Worm (Caenorhabditis elegans) whole organism, L1 larva: Measurements from ENCODE around the gene rps-14.

Experiments used
- C04F5.9 ChIP-seq: sonication (generic microtip); optimal IDR thresholded peaks from 2 replicates; lab custom pipeline; 2016; ENCODE audit warnings: missing genetic modification characterization, missing compliant biosample characterization
- Y116A8C.19 ChIP-seq: sonication (generic microtip); optimal IDR thresholded peaks from 2 replicates; lab custom pipeline; 2016; ENCODE audit warnings: missing compliant biosample characterization, missing genetic modification characterization, borderline replicate concordance
- blmp-1 ChIP-seq: fragments of 150-350 bp; optimal IDR thresholded peaks from 2 replicates; lab custom pipeline; 2014; ENCODE audit warnings: missing biosample characterization, missing genetic modification characterization
- ceh-63 ChIP-seq: fragments of 200-800 bp; sonication (Bioruptor generic); optimal IDR thresholded peaks from 2 replicates; lab custom pipeline; 2018; ENCODE audit warnings: mild to moderate bottlenecking, missing genetic modification characterization, missing compliant biosample characterization
- ceh-8 ChIP-seq: fragments of 200-800 bp; sonication (Bioruptor generic); optimal IDR thresholded peaks from 2 replicates; lab custom pipeline; 2018; ENCODE audit warnings: mild to moderate bottlenecking, missing genetic modification characterization, moderate library complexity, missing compliant biosample characterization
- ceh-82 ChIP-seq, 3 experiments: fragments of 150-350 bp in 1 of 3; sonication (generic microtip) in 2 of 3; optimal IDR thresholded peaks; 2 replicates each; lab custom pipeline; 2014 to 2017; ENCODE audit warnings: missing biosample characterization in 3 of 3, missing genetic modification characterization in 3 of 3
- ceh-88 ChIP-seq: fragments of 200-800 bp; sonication (Bioruptor generic); IDR thresholded peaks from 2 replicates; pipeline ENCODE4 v1.3.6; 2022; ENCODE audit warnings: missing genetic modification characterization, missing compliant biosample characterization
- ceh-90 ChIP-seq: sonication (generic microtip); optimal IDR thresholded peaks from 2 replicates; lab custom pipeline; 2016; ENCODE audit warnings: missing genetic modification characterization, missing compliant biosample characterization
- dsc-1 ChIP-seq: sonication (generic microtip); optimal IDR thresholded peaks from 2 replicates; lab custom pipeline; 2016; ENCODE audit warnings: mild to moderate bottlenecking, missing genetic modification characterization, missing compliant biosample characterization
- efl-1 ChIP-seq, 4 experiments: fragments of 150-350 bp; optimal IDR thresholded peaks in 3 of 4; peaks in 1 of 4; 1 replicate in 1 of 4; 2 replicates in 3 of 4; lab custom pipeline; 2014; ENCODE audit warnings: missing biosample characterization in 2 of 4, missing genetic modification characterization in 2 of 4, missing genetic modification reagents in 2 of 4
- elt-2 ChIP-seq: sonication (generic microtip); optimal IDR thresholded peaks from 2 replicates; lab custom pipeline; 2016; ENCODE audit warnings: missing genetic modification characterization, mild to moderate bottlenecking, inconsistent platforms, missing compliant biosample characterization, missing genetic modification reagents
- elt-3 ChIP-seq, 6 experiments: fragments of 150-350 bp in 1 of 6; sonication (generic microtip); optimal IDR thresholded peaks; 2 replicates each; lab custom pipeline; 2017 to 2018; ENCODE audit warnings: missing biosample characterization in 6 of 6, missing genetic modification characterization in 6 of 6, inconsistent platforms in 1 of 6
- hlh-17 ChIP-seq: fragments of 200-800 bp; sonication (Bioruptor generic); optimal IDR thresholded peaks from 2 replicates; lab custom pipeline; 2018; ENCODE audit warnings: missing genetic modification characterization, mild to moderate bottlenecking, missing compliant biosample characterization, moderate library complexity, borderline replicate concordance
- irx-1 ChIP-seq: sonication (generic microtip); optimal IDR thresholded peaks from 2 replicates; lab custom pipeline; 2016; ENCODE audit warnings: missing genetic modification characterization, missing compliant biosample characterization
- isw-1 ChIP-seq: fragments of 200-800 bp; sonication (Bioruptor generic); IDR thresholded peaks from 2 replicates; pipeline ENCODE4 v1.3.6; 2022; ENCODE audit warnings: missing genetic modification characterization, missing compliant biosample characterization
- jun-1 ChIP-seq: fragments of 150-350 bp; optimal IDR thresholded peaks from 2 replicates; lab custom pipeline; 2014; ENCODE audit warnings: missing biosample characterization, missing genetic modification reagents, missing genetic modification characterization
- lin-14 ChIP-seq: fragments of 200-800 bp; sonication (Bioruptor generic); optimal IDR thresholded peaks from 2 replicates; lab custom pipeline; 2018; ENCODE audit warnings: mild to moderate bottlenecking, missing genetic modification characterization, moderate library complexity, missing compliant biosample characterization
- lin-35 ChIP-seq, 2 experiments: fragments of 150-350 bp; optimal IDR thresholded peaks; 2 replicates each; lab custom pipeline; 2014; ENCODE audit warnings: missing biosample characterization in 2 of 2, missing genetic modification characterization in 2 of 2, missing genetic modification reagents in 2 of 2
- lin-39 ChIP-seq: fragments of 150-350 bp; optimal IDR thresholded peaks from 2 replicates; lab custom pipeline; 2014; ENCODE audit warnings: missing biosample characterization, missing genetic modification reagents, missing genetic modification characterization
- lsy-2 ChIP-seq, 2 experiments: fragments of 150-350 bp; optimal IDR thresholded peaks; 2 replicates each; lab custom pipeline; 2014; ENCODE audit warnings: missing biosample characterization in 2 of 2, missing genetic modification characterization in 2 of 2
- mab-9 ChIP-seq: fragments of 200-800 bp; sonication (Bioruptor generic); IDR thresholded peaks from 2 replicates; pipeline ENCODE4 v1.3.6; 2022; ENCODE audit warnings: missing genetic modification reagents, missing genetic modification characterization, missing compliant biosample characterization
- nhr-12 ChIP-seq: sonication (generic microtip); optimal IDR thresholded peaks from 2 replicates; lab custom pipeline; 2017; ENCODE audit warnings: missing biosample characterization, missing genetic modification characterization
- nhr-20 ChIP-seq: sonication (generic microtip); optimal IDR thresholded peaks from 2 replicates; lab custom pipeline; 2016; ENCODE audit warnings: mild to moderate bottlenecking, missing genetic modification characterization, missing compliant biosample characterization
- nhr-237 ChIP-seq: fragments of 150-350 bp; optimal IDR thresholded peaks from 2 replicates; lab custom pipeline; 2014; ENCODE audit warnings: missing biosample characterization, missing genetic modification characterization
- nhr-47 ChIP-seq: sonication (generic microtip); optimal IDR thresholded peaks from 2 replicates; lab custom pipeline; 2016; ENCODE audit warnings: mild to moderate bottlenecking, missing genetic modification characterization, moderate library complexity, missing compliant biosample characterization
- nhr-71 ChIP-seq: sonication (generic microtip); optimal IDR thresholded peaks from 2 replicates; lab custom pipeline; 2016; ENCODE audit warnings: mild to moderate bottlenecking, missing genetic modification characterization, moderate library complexity, missing compliant biosample characterization
- nhr-76 ChIP-seq: sonication (generic microtip); optimal IDR thresholded peaks from 2 replicates; lab custom pipeline; 2017; ENCODE audit warnings: missing biosample characterization, missing genetic modification characterization
- nhr-85 ChIP-seq: sonication (generic microtip); peaks from one replicate; lab custom pipeline; 2016; ENCODE audit warnings: missing genetic modification characterization, inconsistent platforms, missing compliant biosample characterization
- nhr-90 ChIP-seq: sonication (generic microtip); optimal IDR thresholded peaks from 2 replicates; lab custom pipeline; 2016; ENCODE audit warnings: mild to moderate bottlenecking, missing genetic modification characterization, missing compliant biosample characterization; ENCODE audit not compliant: poor library complexity
- pag-3 ChIP-seq: sonication (generic microtip); optimal IDR thresholded peaks from 2 replicates; lab custom pipeline; 2017; ENCODE audit warnings: missing genetic modification characterization, mild to moderate bottlenecking, missing compliant biosample characterization, antibody characterized with exemption, borderline replicate concordance; ENCODE audit not compliant: insufficient read depth
- rnt-1 ChIP-seq: sonication (generic microtip); optimal IDR thresholded peaks from 2 replicates; lab custom pipeline; 2016; ENCODE audit warnings: mild to moderate bottlenecking, missing genetic modification characterization, moderate library complexity, missing compliant biosample characterization
- snpc-4 ChIP-seq: fragments of 150-350 bp; optimal IDR thresholded peaks from 2 replicates; lab custom pipeline; 2014; ENCODE audit warnings: missing biosample characterization, missing genetic modification characterization
- snu-23 ChIP-seq: sonication (generic microtip); optimal IDR thresholded peaks from 2 replicates; lab custom pipeline; 2016; ENCODE audit warnings: missing genetic modification characterization, missing compliant biosample characterization
- tbx-2 ChIP-seq: sonication (generic microtip); optimal IDR thresholded peaks from 2 replicates; lab custom pipeline; 2016; ENCODE audit warnings: missing genetic modification characterization, missing compliant biosample characterization
- tlp-1 ChIP-seq: fragments of 150-350 bp; optimal IDR thresholded peaks from 2 replicates; lab custom pipeline; 2014; ENCODE audit warnings: missing biosample characterization, missing genetic modification characterization
- unc-130 ChIP-seq: fragments of 150-350 bp; optimal IDR thresholded peaks from 2 replicates; lab custom pipeline; 2017; ENCODE audit warnings: missing biosample characterization, missing genetic modification characterization, inconsistent platforms
- unc-62 ChIP-seq: fragments of 150-350 bp; optimal IDR thresholded peaks from 2 replicates; lab custom pipeline; 2014; ENCODE audit warnings: missing biosample characterization, missing genetic modification reagents, missing genetic modification characterization
- unc-98 ChIP-seq: fragments of 200-800 bp; sonication (Bioruptor generic); IDR thresholded peaks from 2 replicates; pipeline ENCODE4 v1.3.6; 2022; ENCODE audit warnings: missing genetic modification characterization, missing compliant biosample characterization
- vab-15 ChIP-seq: sonication (generic microtip); optimal IDR thresholded peaks from 2 replicates; lab custom pipeline; 2017; ENCODE audit warnings: missing genotype, mild to moderate bottlenecking, missing genetic modification characterization, missing compliant biosample characterization
- ztf-4 ChIP-seq: fragments of 150-350 bp; optimal IDR thresholded peaks from 2 replicates; lab custom pipeline; 2014; ENCODE audit warnings: missing biosample characterization, missing genetic modification characterization

Gene rps-14

ce11 chrIII:7201378-7202256, 22.2 kb upstream of the rps-14 start, which contains the start of gene dpy-31 (continued):
- TF ChIP-seq jun-1 (tag; lab: Kevin White, UChicago) (no peak), nhr-90 (no peak), nhr-12 (no peak), elt-2 (no peak), elt-3 (tag; optimal IDR thresholded peaks at IDR 0.05; lab: Kevin White, UChicago) (peak in 3 of 6 experiments; percentile 10 to 79 (median 21)), ceh-88 (GFP tag; lab: Robert Waterston, UW) (no peak), hlh-17 (GFP tag; lab: Kevin White, UChicago) (no peak), lsy-2 (tag; optimal IDR thresholded peaks at IDR 0.05; lab: Kevin White, UChicago) (peak; percentile 8 to 57), nhr-47 (tag; lab: Kevin White, UChicago) (no peak), tbx-2 (tag; lab: Kevin White, UChicago) (peak; percentile 19), unc-98 (GFP tag; lab: Robert Waterston, UW) (no peak), nhr-76 (tag; lab: Kevin White, UChicago) (no peak), tlp-1 (no peak), dsc-1 (tag; lab: Kevin White, UChicago) (no peak), ceh-63 (no peak), lin-14 (GFP tag; lab: Kevin White, UChicago) (peak; percentile 58), unc-130 (tag; lab: Kevin White, UChicago) (no peak), lin-39 (tag; lab: Kevin White, UChicago) (no peak), ceh-90 (tag; lab: Kevin White, UChicago) (no peak), snpc-4 (tag; lab: Kevin White, UChicago) (no peak), ztf-4 (tag; lab: Kevin White, UChicago) (no peak), isw-1 (GFP tag; lab: Robert Waterston, UW) (no peak), efl-1 (optimal IDR thresholded peaks at IDR 0.05; lab: Kevin White, UChicago) (no peak), efl-1 (GFP tag; optimal IDR thresholded peaks at IDR 0.05 in 1 of 2; lab: Kevin White, UChicago) (peak in 1 of 2 experiments; percentile 42), nhr-20 (peak; percentile 35), pag-3 (tag; lab: Kevin White, UChicago) (no peak), Y116A8C.19 (tag; lab: Kevin White, UChicago) (no peak), blmp-1 (tag; lab: Kevin White, UChicago) (peak; percentile 98), rnt-1 (tag; lab: Kevin White, UChicago) (no peak), unc-62 (GFP tag; lab: Kevin White, UChicago) (no peak), vab-15 (tag; lab: Kevin White, UChicago) (no peak), snu-23 (peak; percentile 14)

- TF ChIP-seq vab-15 (tag; lab: Kevin White, UChicago) (no peak), lin-35 (GFP tag; optimal IDR thresholded peaks at IDR 0.05; lab: Kevin White, UChicago) (peak in 1 of 2 experiments; percentile 6), efl-1 (optimal IDR thresholded peaks at IDR 0.05; lab: Kevin White, UChicago) (no peak), efl-1 (GFP tag; optimal IDR thresholded peaks at IDR 0.05 in 1 of 2; lab: Kevin White, UChicago) (peak in 1 of 2 experiments; percentile 21), C04F5.9 (tag; lab: Kevin White, UChicago) (no peak), ceh-8 (no peak), irx-1 (no peak), lin-14 (GFP tag; lab: Kevin White, UChicago) (peak; percentile 22), ceh-82 (tag; optimal IDR thresholded peaks at IDR 0.05; lab: Kevin White, UChicago) (no peak), lsy-2 (tag; optimal IDR thresholded peaks at IDR 0.05; lab: Kevin White, UChicago) (peak; percentile 3 to 24), ztf-4 (tag; lab: Kevin White, UChicago) (no peak), jun-1 (tag; lab: Kevin White, UChicago) (no peak), mab-9 (no peak), pag-3 (tag; lab: Kevin White, UChicago) (no peak), elt-3 (tag; optimal IDR thresholded peaks at IDR 0.05; lab: Kevin White, UChicago) (peak in 3 of 6 experiments; percentile 13 to 92 (median 48)), snu-23 (peak; percentile 23), nhr-85 (tag; lab: Kevin White, UChicago) (peak; percentile 91), nhr-237 (no peak), blmp-1 (tag; lab: Kevin White, UChicago) (peak; percentile 53), nhr-71 (tag; lab: Kevin White, UChicago) (peak; percentile 40)
- TF ChIP-seq, all 84 proteins: peak for 9
Measured at ce11 chrIII:7199467-7199866, 20.1 kb upstream of the rps-14 start.
